Fruit fly (Drosophila melanogaster): ENCODE results near the gene schlank.

schlank gene

DNA sequence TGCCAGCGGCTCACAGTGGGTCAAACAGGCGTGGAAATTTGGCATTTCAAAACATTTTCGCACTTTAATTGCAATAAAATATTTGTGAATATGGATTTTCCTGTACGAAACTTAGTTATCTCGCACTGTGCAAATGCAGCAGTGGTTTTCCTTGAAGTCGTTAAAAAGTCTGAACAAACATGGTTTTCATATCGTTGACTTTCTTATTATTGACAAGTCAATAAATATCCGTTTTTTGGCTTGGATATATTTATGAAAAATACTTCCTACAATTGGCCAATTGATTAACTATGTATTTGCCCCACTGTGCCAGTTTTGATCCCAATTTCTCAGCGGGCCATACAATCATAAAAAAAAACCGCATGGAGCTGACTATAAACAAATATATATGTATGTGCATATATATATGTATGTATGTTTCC, 1.6 kb downstream of the schlank start:
- TF ChIP-seq CG13204 (GFP tag; optimal IDR thresholded peaks at IDR 0.05) (peak; percentile 52), CG8159 (tag; optimal IDR thresholded peaks at IDR 0.05) (peak; percentile 88), CG4496 (GFP tag; IDR thresholded peaks at IDR 0.05) (peak; percentile 92), CG10348 (GFP tag; IDR thresholded peaks at IDR 0.05) (peak; percentile 82), rn (GFP tag; IDR thresholded peaks at IDR 0.05) (peak; percentile 75; the same call in 1 of the 2 replicates), fd96Ca (GFP tag; IDR thresholded peaks at IDR 0.05) (peak; percentile 96), CG12605 (GFP tag; IDR thresholded peaks at IDR 0.05) (peak; percentile 85), EcR (GFP tag; optimal IDR thresholded peaks at IDR 0.05) (no peak), CG9948 (tag; optimal IDR thresholded peaks at IDR 0.05) (peak; percentile 89), CG17806 (tag; optimal IDR thresholded peaks at IDR 0.05) (peak; percentile 84), Pif1B (GFP tag; optimal IDR thresholded peaks at IDR 0.05) (peak; percentile 91), Snoo (tag; optimal IDR thresholded peaks at IDR 0.05) (peak; percentile 85), Pif1A (GFP tag; optimal IDR thresholded peaks at IDR 0.05) (peak; percentile 96), CG8301 (tag; optimal IDR thresholded peaks at IDR 0.05) (peak; percentile 89), CG34367 (tag; optimal IDR thresholded peaks at IDR 0.05) (peak; percentile 84), CG32121 (GFP tag; IDR thresholded peaks at IDR 0.05) (peak; percentile 95), CG14655 (GFP tag; optimal IDR thresholded peaks at IDR 0.05) (peak; percentile 93), D1 (tag; optimal IDR thresholded peaks at IDR 0.05) (no peak), gl (tag; optimal IDR thresholded peaks at IDR 0.05) (peak; percentile 59), Ets98B (GFP tag; IDR thresholded peaks at IDR 0.05) (peak; percentile 88), CG15710 (tag; optimal IDR thresholded peaks at IDR 0.05) (peak; percentile 86)

DNA sequence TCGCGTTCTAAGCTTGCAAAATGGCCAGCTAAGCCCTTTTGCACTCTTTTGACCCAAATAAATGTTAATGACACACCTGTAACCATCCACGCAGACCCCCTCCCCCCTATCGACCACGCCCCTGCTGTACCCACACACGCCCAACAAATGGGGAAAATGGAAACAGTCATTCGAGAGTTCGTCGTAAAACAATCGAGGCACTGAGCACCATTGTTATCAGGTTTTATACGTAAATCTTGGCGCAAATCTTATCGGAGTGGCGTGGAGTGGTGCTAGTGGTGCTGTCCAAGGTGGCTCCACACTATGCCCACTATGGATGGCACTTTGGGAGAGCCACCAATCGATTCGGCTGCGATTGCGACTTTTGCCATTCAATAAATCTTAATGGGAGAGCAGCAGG, 2.6 kb downstream of the schlank start:
- no peak for TF ChIP-seq D1 (tag; optimal IDR thresholded peaks at IDR 0.05)
- TF ChIP-seq CG14655 (GFP tag; optimal IDR thresholded peaks at IDR 0.05), result no peak
- no peak for TF ChIP-seq rn (GFP tag; IDR thresholded peaks at IDR 0.05)
- TF ChIP-seq Pif1A (GFP tag; optimal IDR thresholded peaks at IDR 0.05), result no peak
- no peak for TF ChIP-seq CG10348 (GFP tag; IDR thresholded peaks at IDR 0.05)
- TF ChIP-seq CG12605 (GFP tag; IDR thresholded peaks at IDR 0.05), result no peak
- TF ChIP-seq CG8301 (tag; optimal IDR thresholded peaks at IDR 0.05), result no peak
- no peak for TF ChIP-seq CG9948 (tag; optimal IDR thresholded peaks at IDR 0.05)
- no peak for TF ChIP-seq fd96Ca (GFP tag; IDR thresholded peaks at IDR 0.05)

DNA sequence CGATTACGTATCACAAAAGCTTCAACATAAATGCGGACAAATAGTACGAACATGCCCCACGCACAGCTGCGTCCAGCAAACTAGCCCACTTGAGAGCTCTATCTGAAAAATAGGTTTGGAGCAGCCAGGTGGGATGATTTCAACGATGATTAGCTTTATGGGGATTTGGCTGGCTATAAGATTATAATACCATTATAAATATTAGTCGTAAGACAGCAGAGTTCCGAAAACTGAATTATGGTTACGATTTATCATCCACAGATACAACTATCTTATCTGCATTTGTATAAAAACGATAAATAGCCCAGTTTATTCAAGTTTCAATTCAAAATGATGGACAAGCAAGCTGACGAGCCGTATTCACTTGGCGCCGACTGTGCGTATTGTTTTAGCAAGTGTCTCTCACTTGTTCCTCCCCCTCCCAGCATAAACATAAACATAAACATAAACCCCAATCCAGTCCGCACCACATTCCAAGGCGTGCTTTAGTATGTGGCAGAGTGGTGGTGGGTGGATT, 3.4 kb downstream of the schlank start:
- TF ChIP-seq CG15710 (tag; optimal IDR thresholded peaks at IDR 0.05) (peak; percentile 32), Snoo (tag; optimal IDR thresholded peaks at IDR 0.05) (no peak), D1 (tag; optimal IDR thresholded peaks at IDR 0.05) (no peak), CG34367 (tag; optimal IDR thresholded peaks at IDR 0.05) (peak; percentile 16), EcR (GFP tag; optimal IDR thresholded peaks at IDR 0.05) (no peak), CG14655 (GFP tag; optimal IDR thresholded peaks at IDR 0.05) (no peak), Pif1A (GFP tag; optimal IDR thresholded peaks at IDR 0.05) (peak; percentile 14), Ets98B (GFP tag; IDR thresholded peaks at IDR 0.05) (peak; percentile 25; the same call in 1 of the 2 replicates), CG8159 (tag; optimal IDR thresholded peaks at IDR 0.05) (peak; percentile 32), CG17806 (tag; optimal IDR thresholded peaks at IDR 0.05) (peak; percentile 21), CG32121 (GFP tag; IDR thresholded peaks at IDR 0.05) (peak; percentile 69), CG12605 (GFP tag; IDR thresholded peaks at IDR 0.05) (no peak), gl (tag; optimal IDR thresholded peaks at IDR 0.05) (no peak), Pif1B (GFP tag; optimal IDR thresholded peaks at IDR 0.05) (no peak), CG9948 (tag; optimal IDR thresholded peaks at IDR 0.05) (peak; percentile 39), fd96Ca (GFP tag; IDR thresholded peaks at IDR 0.05) (0 out of 3 replicates have a peak, but pooled peaks have one; percentile 48), CG4496 (GFP tag; IDR thresholded peaks at IDR 0.05) (no peak), CG10348 (GFP tag; IDR thresholded peaks at IDR 0.05) (no peak), CG13204 (GFP tag; optimal IDR thresholded peaks at IDR 0.05) (no peak), rn (GFP tag; IDR thresholded peaks at IDR 0.05) (0 out of 2 replicates have a peak, but pooled peaks have one; percentile 15), CG8301 (tag; optimal IDR thresholded peaks at IDR 0.05) (peak; percentile 57)

DNA sequence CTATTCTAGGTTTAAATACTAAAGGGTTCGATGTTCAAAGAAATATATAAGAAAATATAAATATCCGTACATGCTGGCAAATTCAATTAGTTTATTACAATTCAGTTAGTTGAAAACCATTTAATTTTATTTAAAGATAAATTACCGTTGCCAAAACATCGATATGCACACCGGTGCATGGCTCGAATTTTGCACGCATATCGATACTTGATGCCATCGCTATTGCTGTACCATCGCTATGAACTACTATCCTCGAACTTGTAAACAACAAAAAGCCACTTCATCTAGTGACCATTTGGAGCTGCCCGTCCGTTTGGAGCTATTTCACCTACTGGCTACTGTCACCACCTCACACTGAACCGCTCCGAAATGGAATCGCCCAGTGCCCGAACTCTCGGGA, 6.1 kb downstream of the schlank start, which contains the start of gene Josd:
Gene Josd (plus strand): TSS at position 270 of the 400 bp plus-strand sequence.
- no peak for TF ChIP-seq CG12605 (GFP tag; IDR thresholded peaks at IDR 0.05)
- TF ChIP-seq CG13204 (GFP tag; optimal IDR thresholded peaks at IDR 0.05), result no peak
- TF ChIP-seq gl (tag; optimal IDR thresholded peaks at IDR 0.05), result no peak
- TF ChIP-seq CG14655 (GFP tag; optimal IDR thresholded peaks at IDR 0.05), result no peak
- no peak for TF ChIP-seq CG4496 (GFP tag; IDR thresholded peaks at IDR 0.05)
- no peak for TF ChIP-seq CG8301 (tag; optimal IDR thresholded peaks at IDR 0.05)
- TF ChIP-seq CG9948 (tag; optimal IDR thresholded peaks at IDR 0.05), result no peak
- TF ChIP-seq CG10348 (GFP tag; IDR thresholded peaks at IDR 0.05), result no peak
- TF ChIP-seq CG8159 (tag; optimal IDR thresholded peaks at IDR 0.05), result no peak
- TF ChIP-seq EcR (GFP tag; optimal IDR thresholded peaks at IDR 0.05), result no peak
- TF ChIP-seq CG15710 (tag; optimal IDR thresholded peaks at IDR 0.05), result no peak
- no peak for TF ChIP-seq Pif1A (GFP tag; optimal IDR thresholded peaks at IDR 0.05)
- TF ChIP-seq Pif1B (GFP tag; optimal IDR thresholded peaks at IDR 0.05), result no peak
- TF ChIP-seq CG17806 (tag; optimal IDR thresholded peaks at IDR 0.05), result no peak
- TF ChIP-seq fd96Ca (GFP tag; IDR thresholded peaks at IDR 0.05), result no peak
- TF ChIP-seq CG32121 (GFP tag; IDR thresholded peaks at IDR 0.05), result no peak

DNA sequence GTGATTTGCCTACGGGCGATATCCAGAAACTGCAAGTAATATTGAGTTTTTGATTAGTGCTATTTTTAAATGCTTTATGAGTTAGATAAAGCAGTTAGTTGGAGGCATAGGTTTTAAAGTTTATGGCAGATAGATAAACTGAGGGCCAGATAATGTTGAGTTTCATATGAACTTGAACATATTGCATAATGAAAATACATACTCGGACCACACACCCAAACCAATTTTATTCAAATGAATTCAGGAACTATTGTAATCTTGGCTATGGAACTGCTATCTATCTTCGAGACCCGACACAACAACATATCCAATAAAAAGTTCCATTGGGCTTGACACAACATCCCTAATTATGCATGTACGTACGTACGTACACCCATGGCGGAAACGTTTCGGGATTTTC, 7.3 kb downstream of the schlank start:
- TF ChIP-seq Pif1A (GFP tag; optimal IDR thresholded peaks at IDR 0.05) (no peak), CG15710 (tag; optimal IDR thresholded peaks at IDR 0.05) (no peak), CG17806 (tag; optimal IDR thresholded peaks at IDR 0.05) (no peak), fd96Ca (GFP tag; IDR thresholded peaks at IDR 0.05) (no peak), CG10348 (GFP tag; IDR thresholded peaks at IDR 0.05) (no peak), CG13204 (GFP tag; optimal IDR thresholded peaks at IDR 0.05) (no peak), D1 (tag; optimal IDR thresholded peaks at IDR 0.05) (no peak), Snoo (tag; optimal IDR thresholded peaks at IDR 0.05) (no peak), CG8159 (tag; optimal IDR thresholded peaks at IDR 0.05) (no peak), CG9948 (tag; optimal IDR thresholded peaks at IDR 0.05) (no peak)
